Worm (Caenorhabditis elegans) whole organism, early embryonic: ENCODE measurements around the gene scl-2.

ENCODE experiments used
- aly-1 ChIP-seq: sonication (generic microtip); optimal IDR thresholded peaks from 2 replicates; lab custom pipeline; 2016; ENCODE audit warnings: missing genetic modification characterization, missing compliant biosample characterization
- ama-1 ChIP-seq: fragments of 150-350 bp; optimal IDR thresholded peaks from 2 replicates; lab custom pipeline; 2014
- hnd-1 ChIP-seq: sonication (generic microtip); optimal IDR thresholded peaks from 2 replicates; lab custom pipeline; 2016; ENCODE audit warnings: missing genetic modification characterization, missing compliant biosample characterization
- pes-1 ChIP-seq: fragments of 200-800 bp; sonication (Bioruptor generic); IDR thresholded peaks from 2 replicates; pipeline ENCODE4 v1.3.6; 2022; ENCODE audit warnings: missing genetic modification reagents, missing genetic modification characterization, missing compliant biosample characterization
- scrt-1 ChIP-seq: fragments of 200-800 bp; sonication (Bioruptor generic); IDR thresholded peaks from 2 replicates; pipeline ENCODE4 v1.3.6; 2022; ENCODE audit warnings: missing genetic modification characterization, missing compliant biosample characterization

DNA sequence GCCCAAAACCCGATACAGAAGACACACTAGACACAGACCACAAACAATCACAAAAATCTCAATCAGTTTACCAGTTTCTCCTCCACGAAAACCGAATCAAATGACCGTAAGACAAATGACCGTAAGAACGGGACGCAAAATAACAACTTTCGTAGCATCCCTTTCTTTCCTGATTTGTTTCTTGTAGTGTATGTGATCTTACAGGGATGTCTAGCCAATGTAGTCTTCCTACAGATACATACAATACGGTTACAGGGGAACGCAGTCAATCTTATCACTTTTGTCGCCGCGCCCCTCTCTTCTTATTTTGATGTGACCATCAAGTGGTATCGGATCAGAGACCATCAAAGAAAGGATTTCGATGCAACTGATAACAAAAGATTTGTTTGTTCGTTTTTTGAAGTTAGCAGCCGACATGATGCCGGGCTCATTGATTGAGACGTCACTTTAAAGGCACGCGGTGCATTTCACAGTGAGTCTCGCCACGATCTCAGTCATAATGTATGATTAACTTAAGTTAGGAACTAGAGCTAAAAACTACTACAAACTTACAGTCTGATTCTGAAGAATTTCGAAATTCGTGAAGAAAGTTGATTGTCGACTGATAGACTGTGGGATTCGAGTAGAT is 18.2 kb downstream of the scl-2 start:
- TF ChIP-seq aly-1 (no peak), ama-1 (lab: Kevin White, UChicago) (no peak), pes-1 (no peak), scrt-1 (GFP tag; lab: Robert Waterston, UW) (no peak), hnd-1 (no peak)
